Fruit fly (Drosophila melanogaster) whole organism, embryonic: ENCODE results near the gene Sox100B.

ENCODE experiments used
- Aef1 ChIP-seq: fragments of 200-800 bp; sonication (Bioruptor generic); IDR thresholded peaks from 3 replicates; pipeline ENCODE4 v1.3.6; 2022; ENCODE audit warnings: missing biosample characterization, missing genetic modification characterization
- Atf6 ChIP-seq: fragments of 200-800 bp; sonication (Bioruptor generic); IDR thresholded peaks from 2 replicates; pipeline ENCODE4 v1.3.6; 2022; ENCODE audit warnings: missing biosample characterization, missing genetic modification characterization
- CG10654 ChIP-seq: fragments of 200-800 bp; sonication (Bioruptor generic); optimal IDR thresholded peaks from 2 replicates; lab custom pipeline; 2016; ENCODE audit warnings: missing biosample characterization, missing genetic modification characterization
- CG11696 ChIP-seq: fragments of 200-800 bp; sonication (Bioruptor generic); IDR thresholded peaks from 2 replicates; pipeline ENCODE4 v1.3.6; 2022; ENCODE audit warnings: missing biosample characterization, missing genetic modification characterization
- CG1529 ChIP-seq: fragments of 200-800 bp; sonication (Bioruptor generic); optimal IDR thresholded peaks from 3 replicates; lab custom pipeline; 2018; ENCODE audit warnings: missing biosample characterization, missing genetic modification characterization
- CG1602 ChIP-seq: fragments of 200-800 bp; sonication (Bioruptor generic); optimal IDR thresholded peaks from 3 replicates; lab custom pipeline; 2016; ENCODE audit warnings: missing biosample characterization, missing genetic modification characterization
- CG17385 ChIP-seq: fragments of 200-800 bp; sonication (Bioruptor generic); optimal IDR thresholded peaks from 3 replicates; lab custom pipeline; 2018; ENCODE audit warnings: missing biosample characterization, mild to moderate bottlenecking, missing genetic modification characterization
- CG18262 ChIP-seq: fragments of 200-800 bp; optimal IDR thresholded peaks from 3 replicates; lab custom pipeline; 2019; ENCODE audit warnings: missing biosample characterization, mild to moderate bottlenecking, missing genetic modification characterization, moderate library complexity
- CG30020 ChIP-seq: fragments of 200-800 bp; optimal IDR thresholded peaks from 2 replicates; lab custom pipeline; 2019; ENCODE audit warnings: missing biosample characterization, mild to moderate bottlenecking, missing genetic modification characterization, moderate library complexity
- CG34376 ChIP-seq: fragments of 200-800 bp; sonication (Bioruptor generic); optimal IDR thresholded peaks from 2 replicates; lab custom pipeline; 2018; ENCODE audit warnings: missing biosample characterization, mild to moderate bottlenecking, missing genetic modification characterization
- CG42726 ChIP-seq: fragments of 200-800 bp; sonication (Bioruptor generic); IDR thresholded peaks from 2 replicates; pipeline ENCODE4 v1.3.6; 2022; ENCODE audit warnings: missing biosample characterization, missing genetic modification characterization; ENCODE audit not compliant: partially characterized antibody
- CG5953 ChIP-seq: fragments of 200-800 bp; sonication (Bioruptor generic); IDR thresholded peaks from 2 replicates; pipeline ENCODE4 v1.3.6; 2022; ENCODE audit warnings: missing biosample characterization, missing genetic modification characterization
- CG6254 ChIP-seq: fragments of 200-800 bp; sonication (Bioruptor generic); optimal IDR thresholded peaks from 3 replicates; lab custom pipeline; 2017; ENCODE audit warnings: mild to moderate bottlenecking, missing biosample characterization, missing genetic modification reagents, missing genetic modification characterization
- CG6683 ChIP-seq: fragments of 200-800 bp; sonication (Bioruptor generic); optimal IDR thresholded peaks from 2 replicates; lab custom pipeline; 2017; ENCODE audit warnings: missing biosample characterization, mild to moderate bottlenecking, missing genetic modification characterization, missing genetic modification reagents
- CG7372 ChIP-seq: fragments of 200-800 bp; sonication (Bioruptor generic); IDR thresholded peaks from 2 replicates; pipeline ENCODE4 v1.3.6; 2022; ENCODE audit warnings: missing biosample characterization, missing genetic modification characterization
- CG8089 ChIP-seq: fragments of 200-800 bp; sonication (Bioruptor generic); optimal IDR thresholded peaks from 3 replicates; lab custom pipeline; 2016; ENCODE audit warnings: missing biosample characterization, missing genetic modification characterization
- CG9437 ChIP-seq: fragments of 200-800 bp; sonication (Bioruptor generic); optimal IDR thresholded peaks from 2 replicates; lab custom pipeline; 2018; ENCODE audit warnings: missing biosample characterization, mild to moderate bottlenecking, missing genetic modification characterization
- CG9797 ChIP-seq: fragments of 200-800 bp; sonication (Bioruptor generic); optimal IDR thresholded peaks from 3 replicates; lab custom pipeline; 2018; ENCODE audit warnings: missing biosample characterization, mild to moderate bottlenecking, missing genetic modification characterization
- CHES-1-like ChIP-seq: fragments of 200-800 bp; sonication (Bioruptor generic); optimal IDR thresholded peaks from 2 replicates; lab custom pipeline; 2016; ENCODE audit warnings: missing biosample characterization, missing genetic modification characterization
- Dfd ChIP-seq, 2 experiments: fragments of >200 bp; optimal IDR thresholded peaks; 2 replicates each; lab custom pipeline; 2017; ENCODE audit warnings: missing biosample characterization in 2 of 2, missing genetic modification characterization in 2 of 2
- Dip3 ChIP-seq: fragments of 200-800 bp; sonication (Bioruptor generic); optimal IDR thresholded peaks from 3 replicates; lab custom pipeline; 2016; ENCODE audit warnings: missing biosample characterization, missing genetic modification characterization
- Dref ChIP-seq: fragments of 200-800 bp; sonication (Bioruptor generic); IDR thresholded peaks from 2 replicates; pipeline ENCODE4 v1.3.6; 2022; ENCODE audit warnings: missing biosample characterization, missing genetic modification characterization
- HmgZ ChIP-seq: fragments of 200-800 bp; sonication (Bioruptor generic); optimal IDR thresholded peaks from 2 replicates; lab custom pipeline; 2018; ENCODE audit warnings: missing biosample characterization, mild to moderate bottlenecking, missing genetic modification characterization
- Hmx ChIP-seq: fragments of 200-800 bp; sonication (Bioruptor generic); optimal IDR thresholded peaks from 2 replicates; lab custom pipeline; 2016; ENCODE audit warnings: missing biosample characterization, missing genetic modification characterization
- Hsf ChIP-seq: fragments of 200-800 bp; sonication (Bioruptor generic); optimal IDR thresholded peaks from 3 replicates; lab custom pipeline; 2016; ENCODE audit warnings: missing biosample characterization, missing genetic modification characterization
- Lhr ChIP-seq: fragments of 200-800 bp; sonication (Bioruptor generic); optimal IDR thresholded peaks from 3 replicates; lab custom pipeline; 2017; ENCODE audit warnings: mild to moderate bottlenecking, missing biosample characterization, missing genetic modification reagents, missing genetic modification characterization
- Lpt ChIP-seq: fragments of >200 bp; optimal IDR thresholded peaks from 2 replicates; lab custom pipeline; 2018; ENCODE audit warnings: missing biosample characterization, missing genetic modification characterization
- Med ChIP-seq: fragments of 200-800 bp; sonication (Bioruptor generic); peaks from one replicate; lab custom pipeline; 2016; ENCODE audit warnings: missing biosample characterization, missing genetic modification characterization, mild to moderate bottlenecking, inconsistent platforms, moderate library complexity
- NC2α ChIP-seq: fragments of 200-800 bp; sonication (Bioruptor generic); optimal IDR thresholded peaks from 2 replicates; lab custom pipeline; 2016; ENCODE audit warnings: missing biosample characterization, missing genetic modification characterization
- Oli ChIP-seq: fragments of 200-800 bp; sonication (Bioruptor generic); optimal IDR thresholded peaks from 2 replicates; lab custom pipeline; 2018; ENCODE audit warnings: missing biosample characterization, mild to moderate bottlenecking, missing genetic modification characterization, moderate library complexity
- Opbp ChIP-seq: fragments of 200-800 bp; sonication (Bioruptor generic); IDR thresholded peaks from 3 replicates; pipeline ENCODE4 v1.3.6; 2022; ENCODE audit warnings: missing biosample characterization, missing genetic modification characterization; ENCODE audit not compliant: partially characterized antibody
- PHDP ChIP-seq: fragments of 200-800 bp; sonication (Bioruptor generic); optimal IDR thresholded peaks from 3 replicates; lab custom pipeline; 2018; ENCODE audit warnings: missing biosample characterization, mild to moderate bottlenecking, missing genetic modification characterization, moderate library complexity
- Ptx1 ChIP-seq: fragments of 200-800 bp; sonication (Bioruptor generic); IDR thresholded peaks from 2 replicates; pipeline ENCODE4 v1.3.6; 2022; ENCODE audit warnings: missing biosample characterization, missing genetic modification characterization
- Side ChIP-seq: fragments of 200-800 bp; sonication (Bioruptor generic); optimal IDR thresholded peaks from 2 replicates; lab custom pipeline; 2016; ENCODE audit warnings: missing biosample characterization, missing genetic modification characterization
- ato ChIP-seq: fragments of 200-800 bp; sonication (Bioruptor generic); IDR thresholded peaks from 2 replicates; pipeline ENCODE4 v1.3.6; 2022; ENCODE audit warnings: missing biosample characterization, missing genetic modification characterization; ENCODE audit not compliant: partially characterized antibody
- bbx ChIP-seq: fragments of 200-800 bp; sonication (Bioruptor generic); IDR thresholded peaks from 2 replicates; pipeline ENCODE4 v1.3.6; 2022; ENCODE audit warnings: missing biosample characterization, missing genetic modification characterization; ENCODE audit not compliant: partially characterized antibody
- br ChIP-seq: fragments of >200 bp; optimal IDR thresholded peaks from 2 replicates; lab custom pipeline; 2017
- caup ChIP-seq: fragments of 200-800 bp; sonication (Bioruptor generic); optimal IDR thresholded peaks from 3 replicates; lab custom pipeline; 2017; ENCODE audit warnings: missing biosample characterization, mild to moderate bottlenecking, missing genetic modification characterization, moderate library complexity; ENCODE audit not compliant: severe bottlenecking
- corto ChIP-seq: fragments of 200-800 bp; sonication (Bioruptor generic); optimal IDR thresholded peaks from 2 replicates; lab custom pipeline; 2016; ENCODE audit warnings: missing biosample characterization, mild to moderate bottlenecking, missing genetic modification characterization, moderate library complexity
- crp ChIP-seq, 2 experiments: fragments of 200-800 bp; sonication (Bioruptor generic); optimal IDR thresholded peaks; 2 replicates in 1 of 2; 3 replicates in 1 of 2; lab custom pipeline; 2017; ENCODE audit warnings: missing biosample characterization in 2 of 2, missing genetic modification characterization in 2 of 2, mild to moderate bottlenecking in 1 of 2, moderate library complexity in 1 of 2
- cwo ChIP-seq: fragments of 200-800 bp; sonication (Bioruptor generic); optimal IDR thresholded peaks from 3 replicates; lab custom pipeline; 2017; ENCODE audit warnings: missing biosample characterization, missing genetic modification characterization, mild to moderate bottlenecking, moderate library complexity, missing genetic modification reagents
- gem ChIP-seq: fragments of 200-800 bp; sonication (Bioruptor generic); optimal IDR thresholded peaks from 2 replicates; lab custom pipeline; 2019; ENCODE audit warnings: missing biosample characterization, mild to moderate bottlenecking, missing genetic modification characterization, moderate library complexity
- jumu ChIP-seq: fragments of 200-800 bp; sonication (Bioruptor generic); optimal IDR thresholded peaks from 3 replicates; lab custom pipeline; 2016; ENCODE audit warnings: missing biosample characterization, missing genetic modification characterization
- lbe ChIP-seq: fragments of 200-800 bp; sonication (Bioruptor generic); optimal IDR thresholded peaks from 2 replicates; lab custom pipeline; 2016; ENCODE audit warnings: missing biosample characterization, mild to moderate bottlenecking, missing genetic modification characterization
- mld ChIP-seq: fragments of 200-800 bp; sonication (Bioruptor generic); IDR thresholded peaks from 3 replicates; pipeline ENCODE4 v1.3.6; 2022; ENCODE audit warnings: missing biosample characterization, missing genetic modification characterization; ENCODE audit not compliant: partially characterized antibody
- nau ChIP-seq: fragments of 200-800 bp; sonication (Bioruptor generic); optimal IDR thresholded peaks from 3 replicates; lab custom pipeline; 2017; ENCODE audit warnings: missing biosample characterization, mild to moderate bottlenecking, missing genetic modification characterization, missing genetic modification reagents
- pb ChIP-seq: fragments of 200-800 bp; sonication (Bioruptor generic); optimal IDR thresholded peaks from 3 replicates; lab custom pipeline; 2016; ENCODE audit warnings: missing biosample characterization, missing genetic modification characterization
- pros ChIP-seq: fragments of 200-800 bp; sonication (Bioruptor generic); optimal IDR thresholded peaks from 3 replicates; lab custom pipeline; 2019; ENCODE audit warnings: missing biosample characterization, mild to moderate bottlenecking, missing genetic modification characterization, moderate library complexity
- sisA ChIP-seq: fragments of 200-800 bp; sonication (Bioruptor generic); IDR thresholded peaks from 2 replicates; pipeline ENCODE4 v1.3.6; 2022; ENCODE audit warnings: missing biosample characterization, missing genetic modification characterization
- sob ChIP-seq: fragments of 200-800 bp; sonication (Bioruptor generic); IDR thresholded peaks from 2 replicates; pipeline ENCODE4 v1.3.6; 2022; ENCODE audit warnings: missing biosample characterization, missing genetic modification characterization

The Sox100B gene

dm6 chr3R:31064653-31065322, at the start of gene Sox100B (continued):
- TF ChIP-seq CG42726 (no peak), Lhr (GFP tag; lab: Kevin White, UChicago) (peak; percentile 29), cwo (GFP tag; lab: Kevin White, UChicago) (peak; percentile 5), corto (GFP tag; lab: Kevin White, UChicago) (no peak), Med (GFP tag; lab: Kevin White, UChicago) (peak; percentile 80), CG6683 (no peak), CG11696 (GFP tag; lab: Robert Waterston, UW) (0 out of 2 replicates have a peak, but pooled peaks have one; percentile 41), CG1602 (GFP tag; lab: Kevin White, UChicago) (peak; percentile 69), CHES-1-like (GFP tag; lab: Kevin White, UChicago) (no peak), CG8089 (GFP tag; lab: Kevin White, UChicago) (no peak), CG9797 (GFP tag; lab: Kevin White, UChicago) (no peak), Dref (no peak), br (no peak), gem (tag; lab: Kevin White, UChicago) (peak; percentile 86), mld (GFP tag; lab: Robert Waterston, UW) (no peak), HmgZ (no peak), CG34376 (GFP tag; lab: Kevin White, UChicago) (no peak), Atf6 (GFP tag; lab: Robert Waterston, UW) (no peak), PHDP (tag; lab: Kevin White, UChicago) (peak; percentile 54), CG30020 (tag; lab: Kevin White, UChicago) (no peak), NC2α (GFP tag; lab: Kevin White, UChicago) (no peak), Dfd (GFP tag; optimal IDR thresholded peaks at IDR 0.05; lab: Kevin White, UChicago) (no peak), pb (no peak), ato (GFP tag; lab: Robert Waterston, UW) (no peak), CG18262 (tag; lab: Kevin White, UChicago) (peak; percentile 89), Lpt (GFP tag; lab: Kevin White, UChicago) (no peak), lbe (GFP tag; lab: Kevin White, UChicago) (no peak), CG6254 (GFP tag; lab: Kevin White, UChicago) (peak; percentile 56), Hmx (GFP tag; lab: Kevin White, UChicago) (no peak), CG17385 (GFP tag; lab: Kevin White, UChicago) (peak; percentile 36), Dip3 (GFP tag; lab: Kevin White, UChicago) (no peak), Hsf (peak; percentile 64), CG10654 (GFP tag; lab: Kevin White, UChicago) (peak; percentile 39), Ptx1 (GFP tag; lab: Robert Waterston, UW) (peak; percentile 73), CG1529 (peak; percentile 59), jumu (GFP tag; lab: Kevin White, UChicago) (peak; percentile 3), nau (GFP tag; lab: Kevin White, UChicago) (no peak), Oli (tag; lab: Kevin White, UChicago) (peak; percentile 70), caup (no peak), CG5953 (GFP tag; lab: Robert Waterston, UW) (no peak), crp (GFP tag; optimal IDR thresholded peaks at IDR 0.05; lab: Kevin White, UChicago) (no peak), CG9437 (GFP tag; lab: Kevin White, UChicago) (peak; percentile 17), CG7372 (GFP tag; lab: Robert Waterston, UW) (no peak; the same call in 1 of the 2 replicates), sob (GFP tag; lab: Robert Waterston, UW) (peak; percentile 72; the same call in 1 of the 2 replicates), Opbp (no peak), sisA (peak; percentile 66), Side (no peak), Aef1 (peak; percentile 49; the same call in 2 of the 3 replicates), bbx (GFP tag; lab: Robert Waterston, UW) (no peak), pros (peak; percentile 16)
